Worm (Caenorhabditis elegans): Measurements from ENCODE around the gene sgca-1.

DNA sequence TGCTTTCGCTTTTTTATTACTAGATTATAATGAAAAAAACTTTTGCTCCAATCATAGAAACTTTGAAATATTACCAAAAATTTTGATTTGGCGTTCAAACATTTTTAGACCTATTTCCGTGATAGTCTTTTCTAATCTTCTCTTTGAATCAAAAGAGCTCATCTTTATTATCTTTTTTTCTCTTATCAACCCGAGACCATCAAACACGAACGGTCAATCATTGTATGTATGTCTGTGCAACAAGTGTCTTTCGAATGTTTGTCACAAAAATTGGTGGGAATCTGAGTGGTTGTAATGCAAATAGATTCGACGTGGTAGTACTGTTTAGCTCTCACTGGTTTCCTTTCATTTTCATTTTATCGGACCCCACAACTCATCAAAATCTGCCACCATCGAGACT is 10.4 kb upstream of the sgca-1 start, which contains the start of gene M03A8.3:
- TF ChIP-seq Y75B8A.6 (GFP tag; IDR thresholded peaks at IDR 0.05) = no peak
- no peak for TF ChIP-seq ZK337.2 (GFP tag; IDR thresholded peaks at IDR 0.05)
- no peak for TF ChIP-seq egl-27 (tag; optimal IDR thresholded peaks at IDR 0.05)
- no peak for TF ChIP-seq hlh-30 (tag; optimal IDR thresholded peaks at IDR 0.05; ENCODE audit: insufficient read depth)
- no peak for TF ChIP-seq ceh-44 (GFP tag; IDR thresholded peaks at IDR 0.05)
